Worm (Caenorhabditis elegans): ENCODE data around the gene nlp-64.

ce11 chrX:328736-329135, 17.6 kb upstream of the nlp-64 start:
- TF ChIP-seq ref-1 (GFP tag; conservative IDR thresholded peaks at IDR 0.05), result no peak
- no peak for TF ChIP-seq med-1 (GFP tag; optimal IDR thresholded peaks at IDR 0.05; ENCODE audit: insufficient read depth)
- no peak for TF ChIP-seq tab-1 (GFP tag; IDR thresholded peaks at IDR 0.05)
- TF ChIP-seq klf-2 (GFP tag; conservative IDR thresholded peaks at IDR 0.05), result no peak
- TF ChIP-seq ztf-29 (GFP tag; IDR thresholded peaks at IDR 0.05), result no peak
- no peak for TF ChIP-seq T22C8.4 (GFP tag; IDR thresholded peaks at IDR 0.05)
- no peak for TF ChIP-seq flt-1 (GFP tag; IDR thresholded peaks at IDR 0.05)
- no peak for TF ChIP-seq cog-1 (tag; optimal IDR thresholded peaks at IDR 0.05)
- TF ChIP-seq ztf-23 (GFP tag; IDR thresholded peaks at IDR 0.05), result no peak

Data from whole organism, midembryonic.